Worm (Caenorhabditis elegans) whole organism, young adult: Measurements from ENCODE around the gene cdc-14.

Source experiments
- F49E8.2 ChIP-seq: sonication (generic microtip); optimal IDR thresholded peaks from 3 replicates; lab custom pipeline; 2017; ENCODE audit warnings: missing genetic modification characterization, mild to moderate bottlenecking, missing compliant biosample characterization, antibody characterized with exemption, moderate library complexity; ENCODE audit not compliant: insufficient read depth
- F52B5.7 ChIP-seq: sonication (generic microtip); optimal IDR thresholded peaks from 2 replicates; lab custom pipeline; 2016; ENCODE audit warnings: mild to moderate bottlenecking, missing genetic modification characterization, missing compliant biosample characterization
- Y53F4B.3 ChIP-seq: fragments of 200-800 bp; sonication (Bioruptor generic); IDR thresholded peaks from 2 replicates; pipeline ENCODE4 v1.3.6; 2022; ENCODE audit warnings: missing genetic modification reagents, missing genetic modification characterization, missing compliant biosample characterization
- Y56A3A.18 ChIP-seq: fragments of 200-800 bp; sonication (Bioruptor generic); IDR thresholded peaks from 2 replicates; pipeline ENCODE4 v1.3.6; 2022; ENCODE audit warnings: missing genetic modification reagents, missing genetic modification characterization, missing compliant biosample characterization
- athp-1 ChIP-seq: sonication (generic microtip); optimal IDR thresholded peaks from 2 replicates; lab custom pipeline; 2017; ENCODE audit warnings: mild to moderate bottlenecking, missing genetic modification characterization, missing compliant biosample characterization
- ceh-58 ChIP-seq: fragments of 200-800 bp; sonication (Bioruptor generic); IDR thresholded peaks from 2 replicates; pipeline ENCODE4 v1.3.6; 2022; ENCODE audit warnings: missing genetic modification characterization, missing compliant biosample characterization
- efl-1 ChIP-seq: fragments of 150-350 bp; optimal IDR thresholded peaks from 2 replicates; lab custom pipeline; 2014; ENCODE audit warnings: missing biosample characterization, missing genetic modification reagents, missing genetic modification characterization
- hmg-1.2 ChIP-seq: fragments of 200-800 bp; sonication (Bioruptor generic); IDR thresholded peaks from 2 replicates; pipeline ENCODE4 v1.3.6; 2022; ENCODE audit warnings: missing genetic modification reagents, missing genetic modification characterization, missing compliant biosample characterization
- lin-35 ChIP-seq, 3 experiments: fragments of 150-350 bp in 2 of 3; sonication (generic microtip) in 1 of 3; optimal IDR thresholded peaks; 2 replicates each; lab custom pipeline; 2014 to 2018; ENCODE audit warnings: missing biosample characterization in 3 of 3, missing genetic modification characterization in 3 of 3, missing genetic modification reagents in 3 of 3
- nfya-1 ChIP-seq: sonication (generic microtip); optimal IDR thresholded peaks from 2 replicates; lab custom pipeline; 2017; ENCODE audit warnings: antibody characterized with exemption, missing compliant biosample characterization, missing genetic modification characterization, borderline replicate concordance; ENCODE audit not compliant: insufficient read depth
- pha-4 ChIP-seq: fragments of 150-350 bp; sonication (generic microtip); optimal IDR thresholded peaks from 2 replicates; lab custom pipeline; 2014; ENCODE audit warnings: missing biosample characterization, missing genetic modification reagents, missing genetic modification characterization
- snpc-4 ChIP-seq, 5 experiments: fragments of 150-350 bp in 1 of 5; sonication (generic microtip) in 4 of 5; optimal IDR thresholded peaks; 2 replicates each; lab custom pipeline; 2014 to 2018; ENCODE audit warnings: missing genetic modification characterization in 5 of 5, missing biosample characterization in 3 of 5, antibody characterized with exemption in 2 of 5, mild to moderate bottlenecking in 2 of 5, missing compliant biosample characterization in 2 of 5, missing genotype in 2 of 5, moderate library complexity in 2 of 5, missing genetic modification reagents in 1 of 5
- ztf-25 ChIP-seq: fragments of 200-800 bp; sonication (Bioruptor generic); IDR thresholded peaks from 2 replicates; pipeline ENCODE4 v1.3.6; 2022; ENCODE audit warnings: missing genetic modification reagents, missing genetic modification characterization, missing compliant biosample characterization

ce11 chrII:5555522-5555921 lies 37.7 kb downstream of the cdc-14 start:
- TF ChIP-seq ztf-25: no peak
- TF ChIP-seq F52B5.7 (tag; lab: Kevin White, UChicago): no peak
- TF ChIP-seq Y53F4B.3 (GFP tag; lab: Robert Waterston, UW): no peak
- no peak for TF ChIP-seq ceh-58 (GFP tag; lab: Robert Waterston, UW)
- TF ChIP-seq pha-4 (tag; lab: Kevin White, UChicago): no peak
- TF ChIP-seq hmg-1.2 (GFP tag; lab: Robert Waterston, UW): no peak
- no peak for TF ChIP-seq F49E8.2 (tag; lab: Kevin White, UChicago)
- no peak for TF ChIP-seq nfya-1 (tag; lab: Kevin White, UChicago)
- TF ChIP-seq efl-1 (GFP tag; lab: Kevin White, UChicago): no peak
- TF ChIP-seq Y56A3A.18: no peak
- no peak for TF ChIP-seq lin-35 (GFP tag; optimal IDR thresholded peaks at IDR 0.05; lab: Kevin White, UChicago)
- no peak for TF ChIP-seq athp-1 (tag; lab: Kevin White, UChicago)
- no peak for TF ChIP-seq snpc-4 (GFP tag; optimal IDR thresholded peaks at IDR 0.05; lab: Kevin White, UChicago)
- TF ChIP-seq snpc-4 (tag; optimal IDR thresholded peaks at IDR 0.05; lab: Kevin White, UChicago): no peak
